Worm (Caenorhabditis elegans): Measurements from ENCODE around the gene F46B3.7.

The F46B3.7 gene

ce11 chrV:20618632-20619031, at the start of gene F46B3.7:
F46B3.7 (minus strand) TSS chrV:20618732.
- no peak for TF ChIP-seq elt-3 (tag; optimal IDR thresholded peaks at IDR 0.05)

- TF ChIP-seq lin-39 (tag; optimal IDR thresholded peaks at IDR 0.05) = no peak
- no peak for TF ChIP-seq nhr-76 (tag; optimal IDR thresholded peaks at IDR 0.05)
- no peak for TF ChIP-seq ama-1 (optimal IDR thresholded peaks at IDR 0.05)
- no peak for TF ChIP-seq ztf-4 (tag; optimal IDR thresholded peaks at IDR 0.05)
- TF ChIP-seq snpc-4 (tag; optimal IDR thresholded peaks at IDR 0.05) = no peak
- TF ChIP-seq pqm-1 (tag; optimal IDR thresholded peaks at IDR 0.05) = no peak
- no peak for TF ChIP-seq lin-15B (tag; optimal IDR thresholded peaks at IDR 0.05)
- TF ChIP-seq ceh-82 (tag; optimal IDR thresholded peaks at IDR 0.05) = no peak
These were observed 48.4 kb upstream of the F46B3.7 start, which contains the start of gene mlt-11 for ce11 chrV:20666905-20667304. mlt-11 (plus strand) TSS chrV:20667205.

ce11 chrV:20664930-20665329, 46.4 kb upstream of the F46B3.7 start:
- TF ChIP-seq nhr-23 (tag; optimal IDR thresholded peaks at IDR 0.05) (peak; percentile 37), eor-1 (tag; optimal IDR thresholded peaks at IDR 0.05) (no peak)

ce11 chrV:20663736-20664135, 45.2 kb upstream of the F46B3.7 start:
- no peak for TF ChIP-seq eor-1 (tag; optimal IDR thresholded peaks at IDR 0.05)
- TF ChIP-seq unc-39 (tag; optimal IDR thresholded peaks at IDR 0.05) = no peak
- TF ChIP-seq egl-27 (tag; optimal IDR thresholded peaks at IDR 0.05) = no peak
- TF ChIP-seq fkh-2 (tag; optimal IDR thresholded peaks at IDR 0.05) = no peak
- no peak for TF ChIP-seq nhr-28 (tag; optimal IDR thresholded peaks at IDR 0.05)
- no peak for TF ChIP-seq nhr-11 (tag; optimal IDR thresholded peaks at IDR 0.05)
- TF ChIP-seq ceh-16 (tag; optimal IDR thresholded peaks at IDR 0.05) = no peak
- no peak for TF ChIP-seq nhr-23 (tag; optimal IDR thresholded peaks at IDR 0.05)
- TF ChIP-seq nhr-77 (tag; optimal IDR thresholded peaks at IDR 0.05) = no peak

ce11 chrV:20662474-20662873, 43.9 kb upstream of the F46B3.7 start:
- peak; percentile 74 for TF ChIP-seq nhr-23 (tag; optimal IDR thresholded peaks at IDR 0.05)
- TF ChIP-seq unc-39 (tag; optimal IDR thresholded peaks at IDR 0.05) = no peak

- TF ChIP-seq elt-3 (tag; optimal IDR thresholded peaks at IDR 0.05) = no peak
- no peak for TF ChIP-seq ZK546.5 (tag; optimal IDR thresholded peaks at IDR 0.05)
- TF ChIP-seq unc-39 (tag; optimal IDR thresholded peaks at IDR 0.05) = no peak
- no peak for TF ChIP-seq R02D3.7 (tag; optimal IDR thresholded peaks at IDR 0.05)
- no peak for TF ChIP-seq elt-1 (tag; optimal IDR thresholded peaks at IDR 0.05)
- TF ChIP-seq mml-1 (tag; optimal IDR thresholded peaks at IDR 0.05) = no peak
- no peak for TF ChIP-seq fkh-10 (GFP tag; optimal IDR thresholded peaks at IDR 0.05)
- no peak for TF ChIP-seq lin-15B (tag; optimal IDR thresholded peaks at IDR 0.05)
- TF ChIP-seq pha-4 (tag; optimal IDR thresholded peaks at IDR 0.05) = no peak
- TF ChIP-seq hmg-11 (tag; optimal IDR thresholded peaks at IDR 0.05) = no peak
- no peak for TF ChIP-seq nhr-43 (tag; optimal IDR thresholded peaks at IDR 0.05; ENCODE audit: poor library complexity, severe bottlenecking)
- TF ChIP-seq nhr-23 (tag; optimal IDR thresholded peaks at IDR 0.05) = no peak
- TF ChIP-seq daf-12 (tag; optimal IDR thresholded peaks at IDR 0.05) = no peak
- no peak for TF ChIP-seq ztf-4 (tag; optimal IDR thresholded peaks at IDR 0.05)
These were observed 41.5 kb upstream of the F46B3.7 start, which contains the start of gene W01F3.2 for ce11 chrV:20660025-20660424. W01F3.2 (plus strand) TSS chrV:20660325.

- no peak for TF ChIP-seq mdl-1 (tag; optimal IDR thresholded peaks at IDR 0.05)
- no peak for TF ChIP-seq aly-2 (tag; optimal IDR thresholded peaks at IDR 0.05)
- no peak for TF ChIP-seq ceh-9 (tag; optimal IDR thresholded peaks at IDR 0.05)
- no peak for TF ChIP-seq egl-5 (tag; optimal IDR thresholded peaks at IDR 0.05)
These were observed 38.1 kb upstream of the F46B3.7 start for ce11 chrV:20656626-20657025.

- TF ChIP-seq mdl-1 (tag; optimal IDR thresholded peaks at IDR 0.05) (no peak), pqm-1 (tag; optimal IDR thresholded peaks at IDR 0.05) (no peak), elt-2 (tag; optimal IDR thresholded peaks at IDR 0.05) (no peak), unc-39 (tag; optimal IDR thresholded peaks at IDR 0.05) (no peak), snpc-4 (tag; optimal IDR thresholded peaks at IDR 0.05) (no peak), daf-12 (tag; optimal IDR thresholded peaks at IDR 0.05) (no peak), eor-1 (tag; optimal IDR thresholded peaks at IDR 0.05) (no peak), zag-1 (tag; optimal IDR thresholded peaks at IDR 0.05) (no peak), jun-1 (tag; optimal IDR thresholded peaks at IDR 0.05) (no peak), nhr-76 (tag; optimal IDR thresholded peaks at IDR 0.05) (no peak)
These were observed 36.6 kb upstream of the F46B3.7 start for ce11 chrV:20655174-20655573.
